Worm (Caenorhabditis elegans): ENCODE data around the gene sdz-32.

DNA sequence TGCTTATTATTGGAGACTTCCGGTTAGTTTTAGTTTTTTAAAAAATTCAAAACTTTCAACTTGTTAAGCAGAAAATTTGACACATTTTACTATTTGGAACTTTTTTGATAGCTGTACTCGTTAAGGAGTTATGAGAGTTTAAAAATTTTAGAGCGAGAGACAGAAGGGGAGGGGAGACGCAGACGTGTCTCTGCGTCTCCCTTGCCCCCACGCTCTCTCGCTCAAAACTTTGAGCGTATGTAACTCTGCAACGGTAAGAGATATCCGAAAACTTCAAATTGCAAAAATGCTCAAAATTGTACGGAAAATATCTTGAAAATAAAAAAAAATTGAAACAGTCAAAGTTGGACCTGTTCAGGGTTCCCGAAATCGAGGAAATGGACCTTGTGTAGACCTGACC is 42.3 kb downstream of the sdz-32 start:
- no peak for TF ChIP-seq ref-2 (tag; optimal IDR thresholded peaks at IDR 0.05)
- no peak for TF ChIP-seq F13H6.1 (tag; optimal IDR thresholded peaks at IDR 0.05)
- TF ChIP-seq unc-55 (GFP tag; optimal IDR thresholded peaks at IDR 0.05): no peak
- no peak for TF ChIP-seq sox-2 (GFP tag; IDR thresholded peaks at IDR 0.05)
- no peak for TF ChIP-seq fkh-10 (GFP tag; optimal IDR thresholded peaks at IDR 0.05)
- TF ChIP-seq fkh-6 (tag; optimal IDR thresholded peaks at IDR 0.05): no peak
- no peak for TF ChIP-seq sox-4 (tag; optimal IDR thresholded peaks at IDR 0.05)
- no peak for TF ChIP-seq K09A11.1 (tag; optimal IDR thresholded peaks at IDR 0.05; ENCODE audit: insufficient read depth)
- TF ChIP-seq mec-3 (tag; optimal IDR thresholded peaks at IDR 0.05; ENCODE audit: borderline replicate concordance): no peak
